Worm (Caenorhabditis elegans) whole organism, mixed stage, embryonic: Measurements from ENCODE around the gene str-48.

Experiments
- bed-3 ChIP-seq: fragments of 200-800 bp; sonication (Bioruptor generic); optimal IDR thresholded peaks from 3 replicates; lab custom pipeline; 2018; ENCODE audit warnings: mild to moderate bottlenecking, missing genetic modification characterization, moderate library complexity, missing compliant biosample characterization
- blmp-1 ChIP-seq: fragments of 150-350 bp; optimal IDR thresholded peaks from 2 replicates; lab custom pipeline; 2014; ENCODE audit warnings: missing biosample characterization, missing genetic modification characterization
- ceh-43 ChIP-seq: fragments of 200-800 bp; sonication (Bioruptor generic); optimal IDR thresholded peaks from 2 replicates; lab custom pipeline; 2018; ENCODE audit warnings: mild to moderate bottlenecking, missing genetic modification characterization, moderate library complexity, missing compliant biosample characterization
- ceh-83 ChIP-seq: fragments of 200-800 bp; sonication (Bioruptor generic); optimal IDR thresholded peaks from 2 replicates; lab custom pipeline; 2018; ENCODE audit warnings: mild to moderate bottlenecking, missing genetic modification characterization, missing compliant biosample characterization
- ces-1 ChIP-seq: fragments of 150-350 bp; optimal IDR thresholded peaks from 2 replicates; lab custom pipeline; 2014; ENCODE audit warnings: missing biosample characterization, missing genetic modification reagents, missing genetic modification characterization
- cnd-1 ChIP-seq: fragments of 200-800 bp; sonication (Bioruptor generic); optimal IDR thresholded peaks from 2 replicates; lab custom pipeline; 2018; ENCODE audit warnings: mild to moderate bottlenecking, missing genetic modification characterization, missing compliant biosample characterization
- drap-1 ChIP-seq: fragments of 200-800 bp; sonication (Bioruptor generic); optimal IDR thresholded peaks from 3 replicates; lab custom pipeline; 2018; ENCODE audit warnings: mild to moderate bottlenecking, missing genetic modification characterization, missing compliant biosample characterization
- elt-1 ChIP-seq: sonication (generic microtip); optimal IDR thresholded peaks from 2 replicates; lab custom pipeline; 2017; ENCODE audit warnings: missing genetic modification characterization, mild to moderate bottlenecking, missing compliant biosample characterization, antibody characterized with exemption, moderate library complexity, borderline replicate concordance; ENCODE audit not compliant: insufficient read depth
- elt-3 ChIP-seq: fragments of 150-350 bp; optimal IDR thresholded peaks from 2 replicates; lab custom pipeline; 2014; ENCODE audit warnings: missing biosample characterization, missing genetic modification characterization
- flh-1 ChIP-seq: fragments of 200-800 bp; sonication (Bioruptor generic); optimal IDR thresholded peaks from 2 replicates; lab custom pipeline; 2018; ENCODE audit warnings: mild to moderate bottlenecking, missing genetic modification characterization, moderate library complexity, missing compliant biosample characterization
- ham-2 ChIP-seq: fragments of 200-800 bp; sonication (Bioruptor generic); optimal IDR thresholded peaks from 2 replicates; lab custom pipeline; 2018; ENCODE audit warnings: mild to moderate bottlenecking, missing genetic modification characterization, missing compliant biosample characterization
- hlh-1 ChIP-seq: fragments of 150-350 bp; optimal IDR thresholded peaks from 2 replicates; lab custom pipeline; 2014; ENCODE audit warnings: missing biosample characterization, missing genetic modification reagents, missing genetic modification characterization
- lin-13 ChIP-seq: fragments of 150-350 bp; optimal IDR thresholded peaks from 2 replicates; lab custom pipeline; 2014; ENCODE audit warnings: missing biosample characterization, missing genetic modification characterization
- lin-32 ChIP-seq: fragments of 200-800 bp; sonication (Bioruptor generic); optimal IDR thresholded peaks from 2 replicates; lab custom pipeline; 2018; ENCODE audit warnings: mild to moderate bottlenecking, missing genetic modification characterization, missing compliant biosample characterization
- lsy-2 ChIP-seq: fragments of 150-350 bp; optimal IDR thresholded peaks from 2 replicates; lab custom pipeline; 2014; ENCODE audit warnings: missing biosample characterization, missing genetic modification characterization
- mep-1 ChIP-seq: fragments of 150-350 bp; optimal IDR thresholded peaks from 2 replicates; lab custom pipeline; 2017; ENCODE audit warnings: missing biosample characterization, missing genetic modification reagents, missing genetic modification characterization, inconsistent platforms
- mls-2 ChIP-seq: sonication (generic microtip); optimal IDR thresholded peaks from 2 replicates; lab custom pipeline; 2016; ENCODE audit warnings: mild to moderate bottlenecking, missing genetic modification characterization, moderate library complexity, missing compliant biosample characterization
- nhr-12 ChIP-seq: fragments of 150-350 bp; optimal IDR thresholded peaks from 2 replicates; lab custom pipeline; 2014; ENCODE audit warnings: missing biosample characterization, missing genetic modification characterization
- nhr-2 ChIP-seq: fragments of 150-350 bp; optimal IDR thresholded peaks from 2 replicates; lab custom pipeline; 2014; ENCODE audit warnings: missing biosample characterization, missing genetic modification characterization
- nhr-237 ChIP-seq: fragments of 150-350 bp; optimal IDR thresholded peaks from 2 replicates; lab custom pipeline; 2014; ENCODE audit warnings: missing biosample characterization, missing genetic modification characterization
- nhr-76 ChIP-seq: sonication (generic microtip); optimal IDR thresholded peaks from 2 replicates; lab custom pipeline; 2017; ENCODE audit warnings: missing biosample characterization, missing genetic modification characterization
- pha-4 ChIP-seq: fragments of 150-350 bp; optimal IDR thresholded peaks from 2 replicates; lab custom pipeline; 2018; ENCODE audit warnings: missing biosample characterization, missing genetic modification reagents, missing genetic modification characterization
- sem-2 ChIP-seq: fragments of 200-800 bp; sonication (Bioruptor generic); optimal IDR thresholded peaks from 2 replicates; lab custom pipeline; 2018; ENCODE audit warnings: mild to moderate bottlenecking, missing genetic modification characterization, missing compliant biosample characterization
- snpc-4 ChIP-seq: fragments of 150-350 bp; optimal IDR thresholded peaks from 2 replicates; lab custom pipeline; 2014; ENCODE audit warnings: missing biosample characterization, missing genetic modification characterization
- sptf-1 ChIP-seq: sonication (generic microtip); optimal IDR thresholded peaks from 2 replicates; lab custom pipeline; 2017; ENCODE audit warnings: mild to moderate bottlenecking, missing genetic modification characterization, moderate library complexity, missing compliant biosample characterization
- tbx-8 ChIP-seq: fragments of 200-800 bp; sonication (Bioruptor generic); optimal IDR thresholded peaks from 2 replicates; lab custom pipeline; 2018; ENCODE audit warnings: mild to moderate bottlenecking, missing genetic modification characterization, moderate library complexity, missing compliant biosample characterization
- unc-39 ChIP-seq: fragments of 150-350 bp; optimal IDR thresholded peaks from 2 replicates; lab custom pipeline; 2014; ENCODE audit warnings: missing biosample characterization, missing genetic modification characterization
- zip-8 ChIP-seq: fragments of 150-350 bp; optimal IDR thresholded peaks from 2 replicates; lab custom pipeline; 2014; ENCODE audit warnings: missing biosample characterization, missing genetic modification characterization

Gene str-48

ce11 chrIV:7131780-7132179 lies 10.0 kb downstream of the str-48 start, which contains the start of gene grsp-3:
Gene grsp-3, minus strand, starts transcription at chrIV:7131928.
- no peak for TF ChIP-seq lsy-2 (tag; lab: Kevin White, UChicago)
- TF ChIP-seq lin-13 (tag; lab: Kevin White, UChicago): no peak
- TF ChIP-seq, all 35 proteins: peak for 0

ce11 chrIV:7133140-7133539 lies 11.3 kb downstream of the str-48 start, which contains the start of gene cyn-12:
Gene cyn-12, minus strand, starts transcription at chrIV:7133217.
- TF ChIP-seq unc-39: no peak
- peak; percentile 5 for TF ChIP-seq ceh-83
- peak; percentile 92 for TF ChIP-seq ces-1 (GFP tag; lab: Kevin White, UChicago)
- TF ChIP-seq, all 35 proteins: peak for 2

- TF ChIP-seq zip-8 (tag; lab: Kevin White, UChicago) (no peak), bed-3 (GFP tag; lab: Kevin White, UChicago) (no peak), hlh-1 (tag; lab: Kevin White, UChicago) (no peak), lin-32 (GFP tag; lab: Kevin White, UChicago) (no peak), pha-4 (no peak), mls-2 (tag; lab: Kevin White, UChicago) (no peak), mep-1 (tag; lab: Kevin White, UChicago) (no peak), elt-1 (no peak), elt-3 (tag; lab: Kevin White, UChicago) (no peak), snpc-4 (no peak), sem-2 (GFP tag; lab: Kevin White, UChicago) (no peak), ham-2 (GFP tag; lab: Kevin White, UChicago) (no peak), sptf-1 (no peak), ceh-43 (no peak), flh-1 (GFP tag; lab: Kevin White, UChicago) (no peak), nhr-76 (no peak)
Measured at ce11 chrIV:7133983-7134382, 12.2 kb downstream of the str-48 start, which contains the start of gene mutd-1. Gene mutd-1, minus strand, starts transcription at chrIV:7134083.

ce11 chrIV:7139143-7139542 lies 17.3 kb downstream of the str-48 start:
- TF ChIP-seq mls-2 (tag; lab: Kevin White, UChicago): no peak
- TF ChIP-seq sem-2 (GFP tag; lab: Kevin White, UChicago): no peak
- TF ChIP-seq nhr-12 (tag; lab: Kevin White, UChicago): no peak
- TF ChIP-seq nhr-76: no peak
- TF ChIP-seq, all 35 proteins: peak for 0

- TF ChIP-seq nhr-12 (tag; lab: Kevin White, UChicago): no peak
- TF ChIP-seq tbx-8 (GFP tag; lab: Kevin White, UChicago): no peak
- no peak for TF ChIP-seq snpc-4
- TF ChIP-seq mep-1 (tag; lab: Kevin White, UChicago): no peak
- TF ChIP-seq nhr-237 (tag; lab: Kevin White, UChicago): no peak
- no peak for TF ChIP-seq blmp-1
- TF ChIP-seq nhr-76: no peak
- TF ChIP-seq mls-2 (tag; lab: Kevin White, UChicago): no peak
- TF ChIP-seq cnd-1: no peak
Measured at ce11 chrIV:7144670-7145257, 23.0 kb downstream of the str-48 start, which contains the start of gene hecd-1. Gene hecd-1, minus strand, starts transcription at chrIV:7144720.

- no peak for TF ChIP-seq unc-39
- no peak for TF ChIP-seq nhr-237 (tag; lab: Kevin White, UChicago)
- no peak for TF ChIP-seq lin-13 (tag; lab: Kevin White, UChicago)
- no peak for TF ChIP-seq nhr-2 (tag; lab: Kevin White, UChicago)
- TF ChIP-seq tbx-8 (GFP tag; lab: Kevin White, UChicago): no peak
- peak; percentile 21 for TF ChIP-seq ces-1 (GFP tag; lab: Kevin White, UChicago)
- no peak for TF ChIP-seq drap-1 (GFP tag; lab: Kevin White, UChicago)
- no peak for TF ChIP-seq lsy-2 (tag; lab: Kevin White, UChicago)
- TF ChIP-seq, all 35 proteins: peak for 1
Measured at ce11 chrIV:7147722-7148121, 25.9 kb downstream of the str-48 start.
